Fruit fly (Drosophila melanogaster): ENCODE results near the gene Smyd3.

The Smyd3 gene

dm6 chrX:2608470-2609157 lies at the start of gene Smyd3:
Smyd3 (minus strand) TSS chrX:2608876.
- TF ChIP-seq usp (GFP tag; optimal IDR thresholded peaks at IDR 0.05), result no peak
- no peak for TF ChIP-seq CG8478 (optimal IDR thresholded peaks at IDR 0.05)
- no peak for TF ChIP-seq Dll (optimal IDR thresholded peaks at IDR 0.05)
- no peak for TF ChIP-seq psq (optimal IDR thresholded peaks at IDR 0.05)
- TF ChIP-seq EcR (GFP tag; optimal IDR thresholded peaks at IDR 0.05), result no peak
- TF ChIP-seq pan (optimal IDR thresholded peaks at IDR 0.05), result no peak

dm6 chrX:2658258-2658853 lies 49.7 kb upstream of the Smyd3 start:
- TF ChIP-seq Dll (optimal IDR thresholded peaks at IDR 0.05), result no peak
- TF ChIP-seq pan (optimal IDR thresholded peaks at IDR 0.05), result no peak
- TF ChIP-seq CG8478 (optimal IDR thresholded peaks at IDR 0.05), result no peak
- no peak for TF ChIP-seq psq (optimal IDR thresholded peaks at IDR 0.05)

dm6 chrX:2657220-2657619 lies 48.5 kb upstream of the Smyd3 start:
- no peak for TF ChIP-seq usp (GFP tag; optimal IDR thresholded peaks at IDR 0.05)
- TF ChIP-seq pan (optimal IDR thresholded peaks at IDR 0.05), result no peak
- no peak for TF ChIP-seq Dll (optimal IDR thresholded peaks at IDR 0.05)
- no peak for TF ChIP-seq CG8478 (optimal IDR thresholded peaks at IDR 0.05)
- no peak for TF ChIP-seq EcR (GFP tag; optimal IDR thresholded peaks at IDR 0.05)
- no peak for TF ChIP-seq psq (optimal IDR thresholded peaks at IDR 0.05)

DNA sequence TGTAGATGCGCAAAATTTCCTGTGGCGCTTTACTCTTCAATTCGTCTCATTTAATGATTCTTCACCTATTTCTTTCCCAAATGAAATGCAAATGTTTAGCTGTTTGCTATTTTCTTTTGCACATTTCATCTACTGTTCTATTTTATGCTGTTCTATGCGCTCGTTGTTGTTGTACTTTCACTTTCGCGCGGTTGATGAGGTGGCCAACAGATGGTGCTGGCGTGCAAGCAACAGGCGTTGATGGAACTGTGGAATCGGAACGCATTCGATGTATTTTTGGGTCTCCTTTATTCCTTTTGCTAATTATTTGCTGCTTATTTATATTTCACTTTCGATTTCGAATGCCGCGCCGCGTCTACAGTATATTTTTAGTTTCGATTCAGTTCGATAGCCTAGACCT lies 47.3 kb upstream of the Smyd3 start:
- no peak for TF ChIP-seq usp (GFP tag; optimal IDR thresholded peaks at IDR 0.05)

DNA sequence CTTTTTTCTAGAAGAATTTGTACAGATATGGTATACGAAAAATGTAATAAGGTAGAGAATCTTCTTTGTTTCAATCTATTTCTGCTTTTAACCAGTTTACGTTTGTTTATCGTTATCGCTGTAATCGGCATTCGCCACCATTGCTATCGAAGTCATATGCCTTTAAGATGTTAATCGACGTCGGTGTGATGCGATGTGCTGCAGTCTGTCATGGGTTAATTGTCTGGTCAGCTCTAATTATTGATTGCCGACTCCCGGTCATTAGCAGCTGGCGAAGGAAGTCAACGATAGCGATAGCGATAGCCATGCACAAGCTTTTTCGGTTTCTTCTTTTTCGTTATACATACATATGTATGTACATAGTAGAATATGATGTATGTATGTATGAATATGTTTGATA lies 46.8 kb upstream of the Smyd3 start:
- TF ChIP-seq usp (GFP tag; optimal IDR thresholded peaks at IDR 0.05), result no peak
- no peak for TF ChIP-seq psq (optimal IDR thresholded peaks at IDR 0.05)
- TF ChIP-seq EcR (GFP tag; optimal IDR thresholded peaks at IDR 0.05), result no peak
- no peak for TF ChIP-seq CG8478 (optimal IDR thresholded peaks at IDR 0.05)
- no peak for TF ChIP-seq pan (optimal IDR thresholded peaks at IDR 0.05)
- no peak for TF ChIP-seq Dll (optimal IDR thresholded peaks at IDR 0.05)

- TF ChIP-seq CG8478 (optimal IDR thresholded peaks at IDR 0.05) (no peak), usp (GFP tag; optimal IDR thresholded peaks at IDR 0.05) (no peak), pan (optimal IDR thresholded peaks at IDR 0.05) (no peak), psq (optimal IDR thresholded peaks at IDR 0.05) (no peak), Dll (optimal IDR thresholded peaks at IDR 0.05) (no peak)
Measured at dm6 chrX:2653533-2654296, 45.0 kb upstream of the Smyd3 start.

DNA sequence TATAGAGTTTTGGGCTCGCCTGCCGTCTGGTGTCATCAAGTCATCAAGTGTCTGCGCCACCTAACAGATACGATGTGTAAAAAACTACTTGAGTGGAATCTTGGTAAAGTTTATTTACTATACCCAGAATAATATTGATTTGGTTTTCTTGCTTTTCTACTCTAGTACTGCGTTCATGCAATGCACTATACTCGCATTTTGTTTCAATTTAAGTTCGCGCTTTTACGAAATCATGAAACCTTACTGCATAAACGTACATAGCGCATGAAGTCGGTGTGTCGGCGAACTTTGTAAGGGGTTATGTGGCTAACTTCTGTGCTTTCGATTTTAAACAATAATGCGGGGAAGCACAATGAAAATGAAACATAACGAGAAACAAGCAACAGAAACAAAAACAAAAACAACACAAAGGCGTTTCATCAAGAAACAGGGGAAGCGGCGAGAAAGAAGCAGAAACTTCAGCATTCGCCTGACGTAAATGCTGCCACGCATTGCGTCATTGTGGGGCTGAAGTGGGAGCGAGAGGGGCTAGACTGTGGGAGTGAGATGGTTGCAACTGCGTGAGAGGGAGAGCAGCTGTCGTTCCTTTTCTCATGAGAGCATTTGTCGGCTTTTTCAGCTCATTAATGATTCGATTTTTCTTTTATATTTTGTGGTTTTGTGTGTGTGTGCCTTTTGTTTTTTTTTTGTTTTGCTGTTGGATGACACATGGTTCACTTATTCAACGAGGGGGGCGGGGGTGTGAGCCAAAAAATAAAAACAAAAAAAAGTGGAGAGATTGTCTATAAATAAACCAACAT lies 43.6 kb upstream of the Smyd3 start:
- TF ChIP-seq pan (optimal IDR thresholded peaks at IDR 0.05) (no peak), Dll (optimal IDR thresholded peaks at IDR 0.05) (peak; percentile 7)

dm6 chrX:2651128-2651527 lies 42.5 kb upstream of the Smyd3 start:
- no peak for TF ChIP-seq EcR (GFP tag; optimal IDR thresholded peaks at IDR 0.05)
- TF ChIP-seq Dll (optimal IDR thresholded peaks at IDR 0.05), result no peak
- no peak for TF ChIP-seq CG8478 (optimal IDR thresholded peaks at IDR 0.05)
- TF ChIP-seq pan (optimal IDR thresholded peaks at IDR 0.05), result no peak
- no peak for TF ChIP-seq psq (optimal IDR thresholded peaks at IDR 0.05)
- no peak for TF ChIP-seq usp (GFP tag; optimal IDR thresholded peaks at IDR 0.05)

dm6 chrX:2648959-2649358 lies 40.3 kb upstream of the Smyd3 start:
- TF ChIP-seq CG8478 (optimal IDR thresholded peaks at IDR 0.05) (no peak), Dll (optimal IDR thresholded peaks at IDR 0.05) (no peak), usp (GFP tag; optimal IDR thresholded peaks at IDR 0.05) (no peak), EcR (GFP tag; optimal IDR thresholded peaks at IDR 0.05) (no peak), psq (optimal IDR thresholded peaks at IDR 0.05) (no peak)

DNA sequence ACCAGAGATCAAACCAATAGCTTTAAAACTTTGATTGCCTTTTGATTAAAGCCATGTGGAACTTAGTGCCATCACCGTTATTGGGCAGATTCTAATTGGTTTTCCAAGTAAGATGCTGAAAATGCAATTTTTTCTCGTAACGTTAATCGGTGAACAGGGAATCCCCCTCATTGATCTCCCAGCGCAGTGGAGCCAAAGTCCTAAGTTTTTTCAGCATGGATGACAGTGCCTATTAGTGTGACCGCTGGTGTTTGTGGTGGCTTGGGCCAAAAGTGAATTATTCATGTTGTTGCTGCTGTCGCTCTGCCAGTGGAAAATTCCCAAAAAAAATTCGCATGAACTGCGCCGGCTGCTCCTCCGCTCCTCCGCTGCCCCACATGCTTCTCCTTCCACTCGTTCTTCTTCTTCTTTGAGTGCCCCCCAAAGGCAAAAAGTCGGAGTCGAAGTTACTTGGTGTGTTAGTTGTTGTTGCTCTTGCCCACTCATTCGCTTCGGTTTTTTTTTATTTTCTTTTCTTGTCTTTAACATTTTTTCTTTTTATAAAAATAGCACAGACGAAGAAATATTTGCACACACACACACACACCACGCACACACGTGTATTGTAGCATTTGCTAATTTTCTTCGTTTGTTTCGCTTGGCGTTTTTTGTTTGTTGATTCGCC lies 39.4 kb upstream of the Smyd3 start:
- no peak for TF ChIP-seq CG8478 (optimal IDR thresholded peaks at IDR 0.05)
- peak in 1 of 2 experiments; percentile 26 for TF ChIP-seq EcR (GFP tag; optimal IDR thresholded peaks at IDR 0.05)

DNA sequence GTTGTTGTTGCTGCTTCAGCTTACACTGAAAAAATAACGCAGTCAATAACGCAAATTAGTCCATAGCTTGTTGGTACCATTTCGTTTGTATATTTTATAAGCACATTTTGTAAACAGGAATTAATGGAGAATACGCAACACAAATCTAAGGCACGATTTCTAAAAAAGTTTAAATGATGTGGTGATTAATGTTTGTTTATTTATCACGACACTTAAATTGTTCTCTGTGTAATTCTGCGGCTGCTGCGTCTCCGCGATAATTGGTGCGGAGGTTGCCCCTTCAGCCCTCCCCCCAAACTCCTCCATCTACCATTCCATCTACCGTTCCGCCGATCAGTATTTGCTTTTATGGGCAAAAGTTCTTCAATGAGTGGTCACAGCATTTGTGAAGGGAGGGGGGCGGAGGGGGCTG lies 38.8 kb upstream of the Smyd3 start:
- no peak for TF ChIP-seq psq (optimal IDR thresholded peaks at IDR 0.05)
- TF ChIP-seq Dll (optimal IDR thresholded peaks at IDR 0.05), result peak; percentile 37

Data from whole organism.